Fruit fly (Drosophila melanogaster): ENCODE results near the gene CG9451.

DNA sequence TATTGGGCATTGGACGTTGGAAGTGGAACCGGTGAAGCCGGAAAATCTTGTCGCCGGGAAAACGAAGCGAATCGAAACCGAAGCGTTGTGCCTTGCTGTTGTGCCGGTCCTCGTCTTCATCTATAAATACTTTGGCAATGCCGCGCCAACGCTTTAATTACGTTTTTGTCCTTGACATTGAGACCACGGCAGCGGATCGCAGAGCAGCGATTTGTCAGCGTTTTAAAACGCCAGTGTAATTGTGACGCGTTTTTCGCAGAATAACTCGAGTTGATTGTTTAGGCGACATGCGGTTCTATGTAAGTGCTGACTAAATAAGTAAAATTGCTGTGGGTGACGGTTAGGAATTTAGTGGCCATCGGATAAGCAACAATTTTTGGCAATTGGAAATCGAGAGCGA lies 20.5 kb upstream of the CG9451 start:
- TF ChIP-seq twi (tag; optimal IDR thresholded peaks at IDR 0.05): no peak
- TF ChIP-seq dati (GFP tag; IDR thresholded peaks at IDR 0.05): no peak
- no peak for TF ChIP-seq CG10654 (GFP tag; optimal IDR thresholded peaks at IDR 0.05)
- TF ChIP-seq CG11093 (GFP tag; IDR thresholded peaks at IDR 0.05): no peak
- no peak for TF ChIP-seq stwl (tag; optimal IDR thresholded peaks at IDR 0.05)
- no peak for TF ChIP-seq CG15696 (tag; optimal IDR thresholded peaks at IDR 0.05)
- TF ChIP-seq run (tag; optimal IDR thresholded peaks at IDR 0.05): no peak
